Worm (Caenorhabditis elegans): ENCODE results near the gene srd-27.
A peak's percentile ranks its signal among the peaks of the same experiment; 100 is the strongest.

ce11 chrV:15766122-15766594 lies 37.0 kb upstream of the srd-27 start, which contains the start of the genes haf-3 and F57A10.2:
- peak; percentile 23 for TF ChIP-seq hlh-1 (tag; optimal IDR thresholded peaks at IDR 0.05)
- TF ChIP-seq unc-39 (tag; optimal IDR thresholded peaks at IDR 0.05), result no peak
- TF ChIP-seq lin-13 (tag; optimal IDR thresholded peaks at IDR 0.05), result peak; percentile 85
- peak; percentile 67 for TF ChIP-seq ces-1 (GFP tag; optimal IDR thresholded peaks at IDR 0.05)
- TF ChIP-seq nhr-76 (tag; optimal IDR thresholded peaks at IDR 0.05), result no peak
- no peak for TF ChIP-seq sem-2 (GFP tag; optimal IDR thresholded peaks at IDR 0.05)
- TF ChIP-seq tbx-8 (GFP tag; optimal IDR thresholded peaks at IDR 0.05), result no peak
- TF ChIP-seq blmp-1 (tag; optimal IDR thresholded peaks at IDR 0.05), result no peak
- peak; percentile 48 for TF ChIP-seq pha-4 (tag; optimal IDR thresholded peaks at IDR 0.05)
